Fruit fly (Drosophila melanogaster): ENCODE results near the gene Roc1a.

Gene Roc1a

DNA sequence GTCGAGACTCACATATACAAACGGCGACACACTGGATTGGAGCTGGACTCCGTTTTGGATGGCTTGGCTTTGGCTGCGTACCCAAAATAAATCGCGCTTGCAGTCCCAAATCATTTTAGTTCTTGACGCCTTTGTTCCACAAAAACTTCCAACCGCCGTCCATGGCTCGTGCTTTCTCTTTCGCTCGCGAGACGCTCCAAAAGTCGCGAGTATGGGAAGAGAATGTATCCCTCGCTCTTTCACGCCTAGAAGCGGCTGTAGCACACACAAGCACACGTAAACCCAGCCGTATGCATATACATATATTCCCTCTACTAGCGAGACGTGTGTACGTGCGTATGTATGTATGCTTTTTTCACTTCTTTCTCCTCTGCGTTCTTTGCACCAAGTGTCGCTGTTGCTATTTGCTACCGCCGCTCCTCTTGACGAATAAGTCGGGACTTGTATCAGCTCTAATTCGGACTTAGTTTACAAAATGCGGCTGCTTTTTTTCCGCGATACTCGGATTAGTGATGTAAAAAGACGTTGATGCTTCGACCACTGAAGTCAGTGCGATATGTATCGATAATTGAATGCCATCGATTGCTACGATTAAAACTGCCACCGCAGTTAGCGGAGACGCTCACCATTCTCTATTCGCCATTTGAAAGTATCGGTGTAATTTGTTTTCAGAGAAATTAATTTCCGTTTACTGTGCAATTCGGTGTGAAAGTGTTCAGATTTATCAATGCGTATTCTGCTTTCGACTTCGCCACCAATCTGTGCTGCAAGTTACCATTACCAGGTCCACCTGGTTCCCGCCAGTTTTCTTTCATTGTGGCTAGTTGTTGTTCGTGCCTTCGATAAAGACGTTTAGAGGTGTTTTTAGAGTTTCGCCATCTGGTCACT, 8.6 kb downstream of the Roc1a start, which contains the start of the genes Hmt4-20 and SkpA (continued):
- no peak for TF ChIP-seq Ptx1 (GFP tag; IDR thresholded peaks at IDR 0.05)
- no peak for TF ChIP-seq Sox102F (GFP tag; optimal IDR thresholded peaks at IDR 0.05)
- peak; percentile 37 for TF ChIP-seq CG13624 (GFP tag; optimal IDR thresholded peaks at IDR 0.05)
- no peak for TF ChIP-seq ro (GFP tag; IDR thresholded peaks at IDR 0.05)
- no peak for TF ChIP-seq CG2202 (tag; optimal IDR thresholded peaks at IDR 0.05)
- TF ChIP-seq zen2 (GFP tag; IDR thresholded peaks at IDR 0.05; ENCODE audit: partially characterized antibody), result peak; percentile 76; the same call in 1 of the 3 replicates
- no peak for TF ChIP-seq lilli (GFP tag; optimal IDR thresholded peaks at IDR 0.05)
- no peak for TF ChIP-seq CG8290 (GFP tag; optimal IDR thresholded peaks at IDR 0.05)
- TF ChIP-seq CG8290 (tag; optimal IDR thresholded peaks at IDR 0.05), result no peak
- no peak for TF ChIP-seq Hand (GFP tag; optimal IDR thresholded peaks at IDR 0.05)
- no peak for TF ChIP-seq CG10366 (GFP tag; IDR thresholded peaks at IDR 0.05)
- TF ChIP-seq dpn (GFP tag; optimal IDR thresholded peaks at IDR 0.05), result no peak
- no peak for TF ChIP-seq H2.0 (GFP tag; IDR thresholded peaks at IDR 0.05)
- TF ChIP-seq ato (GFP tag; IDR thresholded peaks at IDR 0.05; ENCODE audit: partially characterized antibody), result peak; percentile 88
- no peak for TF ChIP-seq Elba2 (GFP tag; optimal IDR thresholded peaks at IDR 0.05)
- peak; percentile 14 for TF ChIP-seq sug (tag; optimal IDR thresholded peaks at IDR 0.05)
- no peak for TF ChIP-seq dmrt11E (tag; optimal IDR thresholded peaks at IDR 0.05)
- no peak for TF ChIP-seq CG18764 (GFP tag; optimal IDR thresholded peaks at IDR 0.05)
- peak; percentile 97 for TF ChIP-seq amos (GFP tag; IDR thresholded peaks at IDR 0.05; ENCODE audit: partially characterized antibody)
- no peak for TF ChIP-seq gsb-n (tag; optimal IDR thresholded peaks at IDR 0.05)
- TF ChIP-seq CG13296 (GFP tag; optimal IDR thresholded peaks at IDR 0.05), result no peak
- no peak for TF ChIP-seq sob (GFP tag; IDR thresholded peaks at IDR 0.05)
- TF ChIP-seq CG16815 (GFP tag; optimal IDR thresholded peaks at IDR 0.05), result no peak
- TF ChIP-seq CG16779 (GFP tag; IDR thresholded peaks at IDR 0.05), result no peak
- TF ChIP-seq CG14710 (tag; optimal IDR thresholded peaks at IDR 0.05), result peak; percentile 83
- TF ChIP-seq Fer1 (GFP tag; optimal IDR thresholded peaks at IDR 0.05), result no peak
- TF ChIP-seq CG2678 (tag; optimal IDR thresholded peaks at IDR 0.05), result no peak
- TF ChIP-seq CG11085 (GFP tag; IDR thresholded peaks at IDR 0.05), result 0 out of 2 replicates have a peak, but pooled peaks have one; percentile 15
- no peak for TF ChIP-seq wor (GFP tag; IDR thresholded peaks at IDR 0.05)
- TF ChIP-seq CG9797 (GFP tag; optimal IDR thresholded peaks at IDR 0.05), result peak; percentile 92
- TF ChIP-seq CG13123 (GFP tag; optimal IDR thresholded peaks at IDR 0.05), result peak; percentile 5
- peak; percentile 89; the same call in 3 of the 4 replicates for TF ChIP-seq chinmo (GFP tag; IDR thresholded peaks at IDR 0.05; ENCODE audit: partially characterized antibody)
- TF ChIP-seq Dll (GFP tag; IDR thresholded peaks at IDR 0.05; ENCODE audit: partially characterized antibody), result peak; percentile 90
- peak; percentile 33; the same call in 2 of the 3 replicates for TF ChIP-seq row (GFP tag; IDR thresholded peaks at IDR 0.05)
- no peak for TF ChIP-seq eyg (GFP tag; optimal IDR thresholded peaks at IDR 0.05)
- TF ChIP-seq CG42726 (GFP tag; IDR thresholded peaks at IDR 0.05; ENCODE audit: partially characterized antibody), result peak; percentile 96
- no peak for TF ChIP-seq Six4 (GFP tag; optimal IDR thresholded peaks at IDR 0.05)
- TF ChIP-seq Hmr (GFP tag; optimal IDR thresholded peaks at IDR 0.05), result peak; percentile 14
- peak; percentile 96 for TF ChIP-seq CG16813 (GFP tag; IDR thresholded peaks at IDR 0.05; ENCODE audit: partially characterized antibody)
- TF ChIP-seq CG31388 (GFP tag; optimal IDR thresholded peaks at IDR 0.05), result no peak
- no peak for TF ChIP-seq CG32532 (GFP tag; IDR thresholded peaks at IDR 0.05)
- peak; percentile 84 for TF ChIP-seq CG8478 (optimal IDR thresholded peaks at IDR 0.05)
- no peak for TF ChIP-seq CG10274 (GFP tag; optimal IDR thresholded peaks at IDR 0.05)
- TF ChIP-seq CG1529 (GFP tag; optimal IDR thresholded peaks at IDR 0.05), result no peak
- no peak for TF ChIP-seq pho (GFP tag; optimal IDR thresholded peaks at IDR 0.05)
- no peak for TF ChIP-seq al (GFP tag; IDR thresholded peaks at IDR 0.05)
- no peak for TF ChIP-seq ranshi (GFP tag; IDR thresholded peaks at IDR 0.05)
- no peak for TF ChIP-seq CG17912 (GFP tag; optimal IDR thresholded peaks at IDR 0.05)
- TF ChIP-seq CG3407 (GFP tag; optimal IDR thresholded peaks at IDR 0.05), result no peak
